Worm (Caenorhabditis elegans) whole organism, L4/young adult: ENCODE measurements around the gene F09G2.8.

Experiments
- W03F9.2 ChIP-seq: fragments of 150-350 bp; optimal IDR thresholded peaks from 2 replicates; lab custom pipeline; 2014; ENCODE audit warnings: missing biosample characterization, missing genetic modification characterization
- him-1 ChIP-seq: sonication (generic microtip); optimal IDR thresholded peaks from 2 replicates; lab custom pipeline; 2016; ENCODE audit warnings: missing genotype, missing genetic modification reagents, missing genetic modification characterization, missing compliant biosample characterization

ce11 chrV:7175201-7175600 lies 18.3 kb downstream of the F09G2.8 start, which contains the start of gene lgc-39:
- no peak for TF ChIP-seq him-1 (tag; lab: Kevin White, UChicago)
- TF ChIP-seq W03F9.2, result no peak
